Worm (Caenorhabditis elegans): ENCODE data around the gene ent-7.

ent-7 gene

ce11 chrIV:9994895-9995394, 22.1 kb upstream of the ent-7 start, which contains the start of gene uba-1 (continued):
- TF ChIP-seq tbx-2 (tag; optimal IDR thresholded peaks at IDR 0.05) (peak; percentile 22), hpl-2 (GFP tag; optimal IDR thresholded peaks at IDR 0.05) (no peak), ama-1 (optimal IDR thresholded peaks at IDR 0.05) (no peak), ceh-82 (tag; optimal IDR thresholded peaks at IDR 0.05) (no peak), zag-1 (tag; optimal IDR thresholded peaks at IDR 0.05) (no peak), ztf-4 (tag; optimal IDR thresholded peaks at IDR 0.05) (peak; percentile 52), sup-37 (GFP tag; optimal IDR thresholded peaks at IDR 0.05) (no peak), dpl-1 (GFP tag; optimal IDR thresholded peaks at IDR 0.05) (peak in 1 of 3 experiments; percentile 51), ces-1 (GFP tag; optimal IDR thresholded peaks at IDR 0.05) (no peak), lin-35 (GFP tag; optimal IDR thresholded peaks at IDR 0.05) (peak in 1 of 2 experiments; percentile 48), nhr-237 (tag; optimal IDR thresholded peaks at IDR 0.05) (no peak), unc-62 (GFP tag; optimal IDR thresholded peaks at IDR 0.05) (no peak)

- TF ChIP-seq nhr-84 (tag; optimal IDR thresholded peaks at IDR 0.05) = no peak
- peak in 1 of 2 experiments; percentile 28 for TF ChIP-seq mdl-1 (tag; optimal IDR thresholded peaks at IDR 0.05)
- TF ChIP-seq elt-3 (tag; optimal IDR thresholded peaks at IDR 0.05) = no peak
- TF ChIP-seq nhr-71 (tag; optimal IDR thresholded peaks at IDR 0.05) = peak; percentile 45
- no peak for TF ChIP-seq irx-1 (tag; optimal IDR thresholded peaks at IDR 0.05)
- TF ChIP-seq unc-98 (GFP tag; IDR thresholded peaks at IDR 0.05) = no peak
- TF ChIP-seq aly-2 (tag; optimal IDR thresholded peaks at IDR 0.05) = no peak
- TF ChIP-seq ceh-88 (GFP tag; IDR thresholded peaks at IDR 0.05) = no peak
- TF ChIP-seq nhr-20 (tag; optimal IDR thresholded peaks at IDR 0.05) = no peak
- TF ChIP-seq ceh-90 (tag; optimal IDR thresholded peaks at IDR 0.05) = no peak
- TF ChIP-seq lsy-2 (tag; optimal IDR thresholded peaks at IDR 0.05) = peak; percentile 11 to 72
- TF ChIP-seq skn-1 (tag; optimal IDR thresholded peaks at IDR 0.05) = no peak
- TF ChIP-seq hpl-2 (GFP tag; optimal IDR thresholded peaks at IDR 0.05) = no peak
- no peak for TF ChIP-seq ztf-11 (tag; optimal IDR thresholded peaks at IDR 0.05)
- no peak for TF ChIP-seq snpc-4 (tag; optimal IDR thresholded peaks at IDR 0.05)
- TF ChIP-seq nhr-76 (tag; optimal IDR thresholded peaks at IDR 0.05) = no peak
- no peak for TF ChIP-seq dsc-1 (tag; optimal IDR thresholded peaks at IDR 0.05)
- TF ChIP-seq efl-1 (optimal IDR thresholded peaks at IDR 0.05) = no peak
- peak in 1 of 2 experiments; percentile 28 for TF ChIP-seq efl-1 (GFP tag; optimal IDR thresholded peaks at IDR 0.05 in 1 of 2)
- no peak for TF ChIP-seq nhr-85 (tag)
- peak; percentile 12 for TF ChIP-seq rnt-1 (tag; optimal IDR thresholded peaks at IDR 0.05)
- TF ChIP-seq unc-86 (tag; optimal IDR thresholded peaks at IDR 0.05) = no peak
- no peak for TF ChIP-seq fkh-10 (GFP tag; optimal IDR thresholded peaks at IDR 0.05)
- no peak for TF ChIP-seq C34B4.2 (tag; optimal IDR thresholded peaks at IDR 0.05)
- peak; percentile 22 for TF ChIP-seq nhr-47 (tag; optimal IDR thresholded peaks at IDR 0.05)
- no peak for TF ChIP-seq egl-13 (tag; optimal IDR thresholded peaks at IDR 0.05)
- no peak for TF ChIP-seq fkh-4 (tag; optimal IDR thresholded peaks at IDR 0.05; ENCODE audit: borderline replicate concordance)
- TF ChIP-seq lin-15B (tag; optimal IDR thresholded peaks at IDR 0.05) = no peak
- no peak for TF ChIP-seq mab-9 (GFP tag; IDR thresholded peaks at IDR 0.05)
- TF ChIP-seq nhr-19 (GFP tag; conservative IDR thresholded peaks at IDR 0.05) = peak; percentile 88
- TF ChIP-seq F16B12.6 (tag; optimal IDR thresholded peaks at IDR 0.05) = peak; percentile 78
- no peak for TF ChIP-seq alr-1 (tag; optimal IDR thresholded peaks at IDR 0.05; ENCODE audit: borderline replicate concordance)
- TF ChIP-seq lin-35 (GFP tag; optimal IDR thresholded peaks at IDR 0.05) = peak; percentile 10 to 14
- no peak for TF ChIP-seq lin-13 (GFP tag; optimal IDR thresholded peaks at IDR 0.05)
- TF ChIP-seq ceh-63 (GFP tag; optimal IDR thresholded peaks at IDR 0.05) = no peak
- peak; percentile 25 for TF ChIP-seq blmp-1 (tag; optimal IDR thresholded peaks at IDR 0.05)
- TF ChIP-seq aha-1 (tag; optimal IDR thresholded peaks at IDR 0.05) = no peak
- no peak for TF ChIP-seq nhr-11 (tag; optimal IDR thresholded peaks at IDR 0.05)
- peak; percentile 46 for TF ChIP-seq mep-1 (tag; optimal IDR thresholded peaks at IDR 0.05)
- no peak for TF ChIP-seq pag-3 (tag; optimal IDR thresholded peaks at IDR 0.05; ENCODE audit: borderline replicate concordance, insufficient read depth)
- TF ChIP-seq Y116A8C.19 (tag; optimal IDR thresholded peaks at IDR 0.05; ENCODE audit: borderline replicate concordance) = no peak
These were observed 18.4 kb upstream of the ent-7 start, which contains the start of gene pyp-1 for ce11 chrIV:9998487-9999218. TSS of gene pyp-1 (minus strand) at chrIV:9998925.
